Worm (Caenorhabditis elegans) whole organism, late embryonic: ENCODE results near the gene asp-15.
A peak's percentile ranks its signal among the peaks of the same experiment; 100 is the strongest.

Source experiments
- C38D4.7 ChIP-seq: fragments of 200-800 bp; sonication (Bioruptor generic); optimal IDR thresholded peaks from 2 replicates; lab custom pipeline; 2018; ENCODE audit warnings: mild to moderate bottlenecking, missing genetic modification characterization, moderate library complexity, missing compliant biosample characterization
- F13H6.1 ChIP-seq: sonication (generic microtip); optimal IDR thresholded peaks from 2 replicates; lab custom pipeline; 2016; ENCODE audit warnings: missing genetic modification characterization, missing compliant biosample characterization
- K02D7.2 ChIP-seq: sonication (generic microtip); optimal IDR thresholded peaks from 2 replicates; lab custom pipeline; 2017; ENCODE audit warnings: mild to moderate bottlenecking, missing genetic modification characterization, missing compliant biosample characterization
- T23F11.4 ChIP-seq: fragments of 200-800 bp; sonication (Bioruptor generic); optimal IDR thresholded peaks from 2 replicates; lab custom pipeline; 2018; ENCODE audit warnings: mild to moderate bottlenecking, missing genetic modification characterization, missing compliant biosample characterization
- ama-1 ChIP-seq: fragments of 150-350 bp; optimal IDR thresholded peaks from 2 replicates; lab custom pipeline; 2014
- ceh-19 ChIP-seq: fragments of 200-800 bp; sonication (Bioruptor generic); optimal IDR thresholded peaks from 2 replicates; lab custom pipeline; 2018; ENCODE audit warnings: mild to moderate bottlenecking, missing genetic modification characterization, missing compliant biosample characterization
- ceh-2 ChIP-seq: sonication (generic microtip); optimal IDR thresholded peaks from 2 replicates; lab custom pipeline; 2016; ENCODE audit warnings: missing genotype, missing genetic modification characterization, missing compliant biosample characterization
- ceh-30 ChIP-seq: fragments of 150-350 bp; optimal IDR thresholded peaks from 2 replicates; lab custom pipeline; 2014; ENCODE audit warnings: missing biosample characterization, missing genetic modification characterization
- ceh-34 ChIP-seq: sonication (generic microtip); optimal IDR thresholded peaks from 2 replicates; lab custom pipeline; 2016; ENCODE audit warnings: mild to moderate bottlenecking, missing genetic modification characterization, missing compliant biosample characterization
- ceh-48 ChIP-seq: sonication (generic microtip); optimal IDR thresholded peaks from 2 replicates; lab custom pipeline; 2016; ENCODE audit warnings: missing genetic modification characterization, inconsistent platforms, missing compliant biosample characterization
- ceh-6 ChIP-seq: fragments of 200-800 bp; sonication (Bioruptor generic); optimal IDR thresholded peaks from 2 replicates; lab custom pipeline; 2018; ENCODE audit warnings: mild to moderate bottlenecking, missing genetic modification characterization, missing compliant biosample characterization
- elt-2 ChIP-seq: sonication (generic microtip); optimal IDR thresholded peaks from 2 replicates; lab custom pipeline; 2016; ENCODE audit warnings: missing genetic modification reagents, missing genetic modification characterization, missing compliant biosample characterization
- ets-4 ChIP-seq: sonication (generic microtip); optimal IDR thresholded peaks from 2 replicates; lab custom pipeline; 2016; ENCODE audit warnings: missing genetic modification characterization, missing compliant biosample characterization
- fkh-10 ChIP-seq: fragments of 150-350 bp; optimal IDR thresholded peaks from 2 replicates; lab custom pipeline; 2014; ENCODE audit warnings: missing biosample characterization, missing genetic modification reagents, missing genetic modification characterization
- fkh-6 ChIP-seq: sonication (generic microtip); optimal IDR thresholded peaks from 2 replicates; lab custom pipeline; 2016; ENCODE audit warnings: missing genetic modification characterization, missing compliant biosample characterization
- hlh-30 ChIP-seq: sonication (generic microtip); optimal IDR thresholded peaks from 2 replicates; lab custom pipeline; 2017; ENCODE audit warnings: antibody characterized with exemption, missing genetic modification characterization, missing compliant biosample characterization; ENCODE audit not compliant: insufficient read depth
- hlh-8 ChIP-seq: sonication (generic microtip); optimal IDR thresholded peaks from 2 replicates; lab custom pipeline; 2016; ENCODE audit warnings: missing genotype, missing genetic modification characterization, missing compliant biosample characterization
- lin-11 ChIP-seq: fragments of 200-800 bp; sonication (Bioruptor generic); optimal IDR thresholded peaks from 2 replicates; lab custom pipeline; 2018; ENCODE audit warnings: mild to moderate bottlenecking, missing genetic modification characterization, missing compliant biosample characterization
- mec-3 ChIP-seq: sonication (generic microtip); optimal IDR thresholded peaks from 2 replicates; lab custom pipeline; 2016; ENCODE audit warnings: borderline replicate concordance, missing genetic modification characterization, missing compliant biosample characterization
- nhr-11 ChIP-seq: fragments of 150-350 bp; optimal IDR thresholded peaks from 2 replicates; lab custom pipeline; 2014; ENCODE audit warnings: missing biosample characterization, missing genetic modification characterization
- npax-4 ChIP-seq: sonication (generic microtip); optimal IDR thresholded peaks from 2 replicates; lab custom pipeline; 2016; ENCODE audit warnings: missing genetic modification characterization, missing compliant biosample characterization
- pax-1 ChIP-seq: fragments of 150-350 bp; optimal IDR thresholded peaks from 2 replicates; lab custom pipeline; 2014; ENCODE audit warnings: missing biosample characterization, missing genetic modification characterization
- pha-2 ChIP-seq: sonication (generic microtip); optimal IDR thresholded peaks from 2 replicates; lab custom pipeline; 2017; ENCODE audit warnings: mild to moderate bottlenecking, missing genetic modification characterization, missing compliant biosample characterization
- pha-4 ChIP-seq: fragments of 150-350 bp; optimal IDR thresholded peaks from 2 replicates; lab custom pipeline; 2018; ENCODE audit warnings: missing biosample characterization, missing genetic modification reagents, missing genetic modification characterization
- pqm-1 ChIP-seq: sonication (generic microtip); optimal IDR thresholded peaks from 2 replicates; lab custom pipeline; 2016; ENCODE audit warnings: missing genetic modification characterization, missing compliant biosample characterization
- pros-1 ChIP-seq: fragments of 150-350 bp; optimal IDR thresholded peaks from 2 replicates; lab custom pipeline; 2014; ENCODE audit warnings: missing biosample characterization, missing genetic modification reagents, missing genetic modification characterization
- ref-2 ChIP-seq: sonication (generic microtip); optimal IDR thresholded peaks from 2 replicates; lab custom pipeline; 2016; ENCODE audit warnings: missing genetic modification characterization, missing compliant biosample characterization
- sox-2 ChIP-seq: fragments of 200-800 bp; sonication (Bioruptor generic); IDR thresholded peaks from 2 replicates; pipeline ENCODE4 v1.3.6; 2022; ENCODE audit warnings: missing genetic modification reagents, missing genetic modification characterization, missing compliant biosample characterization
- tbx-2 ChIP-seq: sonication (generic microtip); optimal IDR thresholded peaks from 2 replicates; lab custom pipeline; 2016; ENCODE audit warnings: missing genetic modification characterization, missing compliant biosample characterization
- ttx-3 ChIP-seq: sonication (generic microtip); optimal IDR thresholded peaks from 2 replicates; lab custom pipeline; 2016; ENCODE audit warnings: missing genetic modification reagents, missing genetic modification characterization, missing compliant biosample characterization
- unc-42 ChIP-seq: sonication (generic microtip); optimal IDR thresholded peaks from 2 replicates; lab custom pipeline; 2016; ENCODE audit warnings: missing genotype, missing genetic modification characterization, missing compliant biosample characterization
- unc-55 ChIP-seq: sonication (generic microtip); optimal IDR thresholded peaks from 2 replicates; lab custom pipeline; 2017; ENCODE audit warnings: missing biosample characterization, missing genetic modification reagents, missing genetic modification characterization
- unc-86 ChIP-seq: sonication (generic microtip); optimal IDR thresholded peaks from 2 replicates; lab custom pipeline; 2016; ENCODE audit warnings: missing genetic modification characterization, missing compliant biosample characterization
- zip-5 ChIP-seq: sonication (generic microtip); optimal IDR thresholded peaks from 2 replicates; lab custom pipeline; 2016; ENCODE audit warnings: missing genetic modification characterization, missing compliant biosample characterization
- ztf-16 ChIP-seq: sonication (generic microtip); optimal IDR thresholded peaks from 2 replicates; lab custom pipeline; 2017; ENCODE audit warnings: missing genetic modification characterization, missing compliant biosample characterization

Gene asp-15

DNA sequence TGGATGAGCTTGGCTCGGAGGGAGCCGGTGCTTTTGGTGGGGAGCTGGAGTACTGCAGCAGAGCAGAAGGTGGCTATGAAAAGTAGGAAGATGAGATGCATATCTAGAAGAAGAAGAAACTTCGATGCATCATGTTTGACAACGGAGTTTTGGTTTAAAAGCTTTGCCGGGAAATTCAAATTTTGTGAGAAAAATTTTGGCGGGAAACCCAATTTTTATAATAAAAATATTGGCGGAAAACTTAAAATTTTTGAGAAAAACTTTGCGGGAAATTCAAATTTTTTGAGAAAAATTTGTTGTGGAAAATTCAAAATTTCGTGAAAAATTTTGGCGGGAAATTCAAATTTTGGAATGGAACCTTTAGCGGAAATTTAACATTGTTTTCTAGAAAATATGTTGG lies at the start of gene asp-15:
Gene asp-15 (minus strand): TSS at position 101 of the 400 bp plus-strand sequence.
- TF ChIP-seq hlh-8 (no peak), F13H6.1 (no peak), ref-2 (tag; lab: Kevin White, UChicago) (no peak), tbx-2 (tag; lab: Kevin White, UChicago) (no peak)

DNA sequence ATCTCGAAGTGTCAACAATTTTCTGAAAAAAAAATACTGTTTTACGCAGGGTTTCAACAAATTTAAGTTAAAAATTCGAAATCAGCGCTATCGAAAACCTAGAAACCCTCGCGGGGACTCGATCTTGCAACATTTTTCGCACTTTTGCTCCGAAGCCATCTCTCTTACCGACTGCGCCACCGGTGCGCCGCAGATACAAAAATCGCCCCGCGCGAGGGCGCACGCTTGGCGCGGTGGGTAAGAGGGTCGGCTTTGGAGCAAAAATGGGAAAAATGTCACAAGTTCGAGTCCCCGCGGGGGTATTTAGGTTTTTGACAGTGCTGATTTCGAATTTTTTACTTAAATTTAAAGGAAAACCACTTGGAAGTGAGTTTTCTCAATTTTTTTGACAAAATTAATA lies 46.2 kb upstream of the asp-15 start:
- TF ChIP-seq ceh-34 (tag; lab: Kevin White, UChicago): no peak
- TF ChIP-seq ceh-2 (tag; lab: Kevin White, UChicago): no peak
- no peak for TF ChIP-seq C38D4.7 (GFP tag; lab: Kevin White, UChicago)
- no peak for TF ChIP-seq ama-1 (lab: Kevin White, UChicago)
- no peak for TF ChIP-seq hlh-30
- TF ChIP-seq pqm-1 (tag; lab: Kevin White, UChicago): no peak
- TF ChIP-seq nhr-11 (tag; lab: Kevin White, UChicago): no peak
- no peak for TF ChIP-seq pros-1 (tag; lab: Kevin White, UChicago)
- TF ChIP-seq ets-4: no peak
- no peak for TF ChIP-seq zip-5 (tag; lab: Kevin White, UChicago)
- no peak for TF ChIP-seq fkh-6
- TF ChIP-seq sox-2 (GFP tag; lab: Robert Waterston, UW): no peak
- TF ChIP-seq, all 69 proteins: peak for 0

DNA sequence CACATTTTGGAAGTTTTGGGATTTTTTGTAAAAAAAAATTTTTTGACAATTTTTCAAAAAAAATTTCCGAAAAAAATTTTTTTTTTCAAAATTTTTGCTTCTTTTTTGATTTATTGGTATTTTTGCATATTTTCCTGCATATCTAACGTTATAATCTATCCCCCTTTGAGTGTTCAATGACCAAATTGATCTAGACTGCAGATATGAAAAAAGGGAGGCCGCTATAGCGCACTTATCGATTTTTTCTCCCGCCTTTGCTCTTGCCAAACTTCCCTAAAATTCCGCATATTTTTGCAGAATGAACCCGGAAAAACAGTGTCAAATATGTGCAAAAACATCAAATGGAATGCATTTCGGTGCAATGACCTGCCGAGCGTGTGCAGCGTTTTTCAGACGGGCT lies 42.8 kb upstream of the asp-15 start, which contains the start of gene nhr-145:
Gene nhr-145 (plus strand): TSS at position 298 of the 400 bp plus-strand sequence.
- peak; percentile 39 for TF ChIP-seq ceh-48 (tag; lab: Kevin White, UChicago)
- no peak for TF ChIP-seq ttx-3 (tag; lab: Kevin White, UChicago)
- no peak for TF ChIP-seq mec-3
- TF ChIP-seq ceh-6 (GFP tag; lab: Kevin White, UChicago): no peak
- TF ChIP-seq unc-86 (tag; lab: Kevin White, UChicago): no peak

DNA sequence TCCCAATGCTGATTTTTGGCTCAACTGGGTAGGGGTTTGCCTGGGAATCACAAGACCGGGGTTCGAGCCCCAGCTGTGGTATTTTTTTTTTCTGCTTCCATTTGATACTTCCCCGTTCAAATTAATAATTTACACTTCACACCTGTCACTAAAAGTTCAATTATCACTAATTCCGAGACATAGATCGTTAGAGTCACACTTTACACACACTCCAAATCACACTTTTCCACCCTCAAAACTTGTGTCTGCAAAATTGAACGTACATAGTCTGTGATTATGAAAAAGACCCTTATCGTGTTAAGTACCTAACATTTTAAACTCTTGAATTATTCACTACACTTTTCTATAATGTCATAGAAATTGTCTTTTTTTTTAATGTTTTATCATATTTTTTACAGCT lies 39.1 kb upstream of the asp-15 start:
- TF ChIP-seq unc-55 (no peak), npax-4 (no peak), ztf-16 (tag; lab: Kevin White, UChicago) (no peak), F13H6.1 (no peak), tbx-2 (tag; lab: Kevin White, UChicago) (no peak), ama-1 (lab: Kevin White, UChicago) (no peak), unc-42 (tag; lab: Kevin White, UChicago) (no peak), T23F11.4 (no peak), pax-1 (tag; lab: Kevin White, UChicago) (no peak), fkh-10 (GFP tag; lab: Kevin White, UChicago) (no peak), pha-4 (tag; lab: Kevin White, UChicago) (no peak), ttx-3 (tag; lab: Kevin White, UChicago) (no peak), lin-11 (tag; lab: Kevin White, UChicago) (no peak), elt-2 (tag; lab: Kevin White, UChicago) (no peak), ets-4 (no peak), ceh-19 (no peak), mec-3 (no peak), ceh-30 (tag; lab: Kevin White, UChicago) (no peak)

DNA sequence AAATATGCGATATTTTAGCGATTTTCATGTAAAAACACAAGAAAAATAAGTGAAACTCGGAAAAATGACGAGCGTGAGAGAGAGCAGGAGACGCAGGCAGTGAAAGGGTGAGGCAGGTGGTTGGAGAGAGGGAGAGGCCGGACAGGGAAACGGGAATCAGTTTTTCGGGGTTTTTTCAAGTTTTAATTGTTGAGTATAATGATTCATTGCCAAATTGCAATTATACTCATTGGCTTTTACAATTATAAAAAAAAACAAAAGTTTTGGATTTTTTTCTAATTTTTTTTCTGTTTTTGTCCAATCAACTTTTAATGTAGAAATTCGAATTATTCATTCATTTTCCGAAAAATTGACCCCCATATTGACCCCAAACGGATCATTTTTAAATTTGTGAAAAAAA lies 37.9 kb upstream of the asp-15 start, which contains the start of gene nhr-95:
Gene nhr-95 (minus strand): TSS at position 101 of the 400 bp plus-strand sequence.
- TF ChIP-seq K02D7.2 (tag; lab: Kevin White, UChicago) (peak; percentile 38), pha-2 (tag; lab: Kevin White, UChicago) (peak; percentile 31), pqm-1 (tag; lab: Kevin White, UChicago) (no peak), ceh-34 (tag; lab: Kevin White, UChicago) (no peak)
- TF ChIP-seq, all 69 proteins: peak for 2
